Fruit fly (Drosophila melanogaster): ENCODE data around the gene p.

p gene

DNA sequence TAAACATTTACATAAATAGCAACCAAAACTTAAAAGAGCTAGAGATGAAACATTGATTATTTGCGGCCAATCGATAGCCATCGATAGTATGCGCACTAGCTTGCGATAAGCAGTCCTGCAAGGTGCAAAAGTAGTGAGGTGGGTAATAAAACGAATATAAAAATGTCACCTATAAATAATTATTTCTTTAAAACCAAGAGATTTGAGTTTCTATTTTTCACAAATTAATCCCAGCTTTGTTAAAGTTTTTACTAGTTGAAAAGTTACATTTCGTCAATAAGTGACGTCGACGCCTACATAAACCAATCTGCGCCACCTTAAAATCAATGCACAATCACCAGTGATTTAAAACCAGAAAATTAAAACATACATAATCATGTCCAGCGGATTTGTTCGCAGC is 19.7 kb downstream of the p start, which contains the start of the genes Mkk4 and SLIRP2 (continued):
- TF ChIP-seq ap (GFP tag; IDR thresholded peaks at IDR 0.05) (peak; percentile 98), CG5180 (GFP tag; optimal IDR thresholded peaks at IDR 0.05) (peak; percentile 90), bowl (GFP tag; IDR thresholded peaks at IDR 0.05) (peak; percentile 97), CG1603 (tag; optimal IDR thresholded peaks at IDR 0.05) (peak; percentile 93), CkIIα-i1 (GFP tag; IDR thresholded peaks at IDR 0.05) (peak; percentile 95), Spps (tag; optimal IDR thresholded peaks at IDR 0.05) (peak; percentile 98), CG3726 (GFP tag; IDR thresholded peaks at IDR 0.05) (peak; percentile 98), CG7963 (GFP tag; IDR thresholded peaks at IDR 0.05; ENCODE audit: partially characterized antibody) (peak; percentile 82), CG31388 (GFP tag; optimal IDR thresholded peaks at IDR 0.05) (peak; percentile 98), HmgZ (tag; optimal IDR thresholded peaks at IDR 0.05) (peak; percentile 99), Trl (optimal IDR thresholded peaks at IDR 0.05) (no peak), Trl (GFP tag; optimal IDR thresholded peaks at IDR 0.05) (peak; percentile 99), Xbp1 (GFP tag; optimal IDR thresholded peaks at IDR 0.05) (peak; percentile 100), sob (GFP tag; IDR thresholded peaks at IDR 0.05) (peak; percentile 99), ken (GFP tag; IDR thresholded peaks at IDR 0.05) (peak; percentile 99), Ada2b (GFP tag; IDR thresholded peaks at IDR 0.05) (peak; percentile 99), bab2 (GFP tag; optimal IDR thresholded peaks at IDR 0.05) (peak; percentile 99), Fer1 (GFP tag; optimal IDR thresholded peaks at IDR 0.05) (peak; percentile 98), CG12659 (GFP tag; optimal IDR thresholded peaks at IDR 0.05) (peak; percentile 99), Atf6 (GFP tag; IDR thresholded peaks at IDR 0.05) (peak; percentile 99), D (optimal IDR thresholded peaks at IDR 0.05) (no peak), D (GFP tag; optimal IDR thresholded peaks at IDR 0.05) (peak; percentile 98), CG7839 (tag; optimal IDR thresholded peaks at IDR 0.05) (peak; percentile 99), Six4 (GFP tag; optimal IDR thresholded peaks at IDR 0.05) (peak; percentile 99), CG9817 (tag; optimal IDR thresholded peaks at IDR 0.05) (peak; percentile 99), rib (GFP tag; IDR thresholded peaks at IDR 0.05) (peak; percentile 99), CG12155 (GFP tag; optimal IDR thresholded peaks at IDR 0.05) (peak; percentile 98), peb (GFP tag; IDR thresholded peaks at IDR 0.05) (peak; percentile 98), Sin3A (optimal IDR thresholded peaks at IDR 0.05) (peak; percentile 86)

DNA sequence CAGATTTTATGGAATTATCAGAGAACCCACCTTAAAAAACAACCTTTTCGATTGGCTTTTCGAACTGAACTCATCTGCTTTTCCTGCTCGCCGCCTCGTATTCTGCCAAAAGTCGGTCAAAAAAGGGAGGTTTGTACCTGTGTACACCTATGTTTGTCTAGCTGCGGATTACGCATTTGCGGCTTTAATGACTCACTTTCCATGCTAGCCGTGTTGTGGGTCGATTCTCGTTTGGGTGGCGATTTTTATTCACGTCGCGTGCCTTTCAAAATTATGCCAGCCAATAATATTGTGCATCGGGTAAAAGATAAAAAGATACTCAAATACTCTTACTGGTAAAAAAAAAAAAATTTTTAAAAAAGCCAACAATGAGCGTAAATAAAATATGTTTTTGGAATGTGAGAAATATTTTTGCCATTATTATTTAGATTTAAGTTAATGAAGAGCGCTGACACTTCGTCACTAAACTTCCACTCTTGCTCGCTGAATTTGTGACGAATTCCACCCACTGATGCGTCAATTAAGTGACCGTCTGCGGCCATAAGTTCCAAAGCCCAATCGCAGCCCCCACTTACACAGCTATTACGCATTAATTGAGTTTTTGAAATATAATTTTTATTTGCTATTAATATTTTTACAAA is 24.8 kb downstream of the p start, which contains the start of gene Cyp313b1:
TSS of gene Cyp313b1 (minus strand) at position 71 of the 641 bp plus-strand sequence.
- no peak for TF ChIP-seq ems (GFP tag; optimal IDR thresholded peaks at IDR 0.05)
- TF ChIP-seq CG13624 (GFP tag; optimal IDR thresholded peaks at IDR 0.05) = peak; percentile 3
- TF ChIP-seq Sox102F (GFP tag; optimal IDR thresholded peaks at IDR 0.05) = peak; percentile 22
- TF ChIP-seq unpg (GFP tag; optimal IDR thresholded peaks at IDR 0.05) = peak; percentile 4
- TF ChIP-seq zfh2 (GFP tag; optimal IDR thresholded peaks at IDR 0.05) = no peak
- peak; percentile 10 for TF ChIP-seq lilli (GFP tag; optimal IDR thresholded peaks at IDR 0.05)
- TF ChIP-seq tap (tag; optimal IDR thresholded peaks at IDR 0.05) = no peak
- TF ChIP-seq CG9932 (GFP tag; IDR thresholded peaks at IDR 0.05) = peak; percentile 26; the same call in 1 of the 2 replicates
- peak; percentile 1 for TF ChIP-seq CG30403 (GFP tag; optimal IDR thresholded peaks at IDR 0.05)
- peak; percentile 7 for TF ChIP-seq CG2678 (tag; optimal IDR thresholded peaks at IDR 0.05)
- peak; percentile 13 for TF ChIP-seq CG2120 (GFP tag; optimal IDR thresholded peaks at IDR 0.05)
- peak; percentile 34 for TF ChIP-seq D19A (tag; optimal IDR thresholded peaks at IDR 0.05)
- peak; percentile 21 for TF ChIP-seq gem (tag; optimal IDR thresholded peaks at IDR 0.05)
- TF ChIP-seq Ets65A (GFP tag) = peak; percentile 94
- 0 out of 2 replicates have a peak, but pooled peaks have one; percentile 29 for TF ChIP-seq Xrp1 (GFP tag; IDR thresholded peaks at IDR 0.05)
- TF ChIP-seq CG31224 (GFP tag; IDR thresholded peaks at IDR 0.05) = peak; percentile 65
- TF ChIP-seq YL-1 (GFP tag; optimal IDR thresholded peaks at IDR 0.05) = no peak
- TF ChIP-seq az2 (GFP tag; optimal IDR thresholded peaks at IDR 0.05) = peak; percentile 5
- peak in 1 of 2 experiments; percentile 6 for TF ChIP-seq dpn (GFP tag; optimal IDR thresholded peaks at IDR 0.05)
- 0 out of 2 replicates have a peak, but pooled peaks have one; percentile 17 for TF ChIP-seq Rx (GFP tag; IDR thresholded peaks at IDR 0.05)
- TF ChIP-seq tgo (GFP tag; IDR thresholded peaks at IDR 0.05) = peak; percentile 21; the same call in 1 of the 3 replicates
- TF ChIP-seq Gug (GFP tag; IDR thresholded peaks at IDR 0.05) = peak; percentile 22; the same call in 1 of the 4 replicates
- TF ChIP-seq Awh (GFP tag; IDR thresholded peaks at IDR 0.05) = no peak
- TF ChIP-seq aop (GFP tag; IDR thresholded peaks at IDR 0.05) = no peak

Data from whole organism, embryonic.